1 fruit fly cellular context compared by ENCODE assay signal in genomic region chr3L:19636821-19637460, dm6.
TF ChIP-seq lines count a peak whose summit lies in the region.

No protein-coding gene starts in this region.

TF ChIP-seq in whole organism, embryonic, 481 proteins besides CTCF, POLR2A, EP300 and RAD21 (continued from another document):
- TF ChIP-seq oc (tag; optimal IDR thresholded peaks at IDR 0.05; lab: Kevin White, UChicago) (peak; percentile 1), CG1647 (GFP tag; optimal IDR thresholded peaks at IDR 0.05; lab: Kevin White, UChicago) (no peak), gsb-n (tag; optimal IDR thresholded peaks at IDR 0.05; lab: Kevin White, UChicago) (peak; percentile 68), org-1 (GFP tag; optimal IDR thresholded peaks at IDR 0.05; lab: Kevin White, UChicago) (peak; percentile 50), CG4424 (GFP tag; optimal IDR thresholded peaks at IDR 0.05; lab: Kevin White, UChicago) (peak; percentile 60), Vsx1 (GFP tag; optimal IDR thresholded peaks at IDR 0.05; lab: Kevin White, UChicago) (peak; percentile 13), disco-r (GFP tag; optimal IDR thresholded peaks at IDR 0.05; lab: Kevin White, UChicago) (no peak), nmo (GFP tag; optimal IDR thresholded peaks at IDR 0.05; lab: Kevin White, UChicago) (peak; percentile 85), CG17802 (tag; optimal IDR thresholded peaks at IDR 0.05; lab: Kevin White, UChicago) (no peak), CG2202 (tag; optimal IDR thresholded peaks at IDR 0.05; lab: Kevin White, UChicago) (peak; percentile 74), CG6254 (GFP tag; optimal IDR thresholded peaks at IDR 0.05; lab: Kevin White, UChicago) (peak; percentile 43), fd64A (GFP tag; optimal IDR thresholded peaks at IDR 0.05; lab: Kevin White, UChicago) (no peak), Awh (GFP tag; IDR thresholded peaks at IDR 0.05; lab: Robert Waterston, UW) (0 out of 2 replicates have a peak, but pooled peaks have one; percentile 15), CG15601 (tag; optimal IDR thresholded peaks at IDR 0.05; lab: Kevin White, UChicago) (peak; percentile 82), Max (GFP tag; optimal IDR thresholded peaks at IDR 0.05; lab: Kevin White, UChicago) (peak; percentile 51)
